Worm (Caenorhabditis elegans) whole organism, L3 larva: ENCODE results near the gene C25F9.4.

Experiments
- R02D3.7 ChIP-seq: fragments of 150-350 bp; optimal IDR thresholded peaks from 2 replicates; lab custom pipeline; 2014; ENCODE audit warnings: missing biosample characterization, missing genetic modification characterization
- ZK546.5 ChIP-seq: sonication (generic microtip); optimal IDR thresholded peaks from 2 replicates; lab custom pipeline; 2017; ENCODE audit warnings: missing biosample characterization, missing genetic modification characterization
- aly-2 ChIP-seq: fragments of 150-350 bp; optimal IDR thresholded peaks from 2 replicates; lab custom pipeline; 2014; ENCODE audit warnings: missing biosample characterization, missing genetic modification characterization
- ama-1 ChIP-seq: fragments of 150-350 bp; optimal IDR thresholded peaks from 2 replicates; lab custom pipeline; 2018
- ceh-16 ChIP-seq: sonication (generic microtip); optimal IDR thresholded peaks from 2 replicates; lab custom pipeline; 2017; ENCODE audit warnings: missing biosample characterization, missing genetic modification characterization
- ceh-82 ChIP-seq: fragments of 150-350 bp; optimal IDR thresholded peaks from 2 replicates; lab custom pipeline; 2014; ENCODE audit warnings: missing biosample characterization, missing genetic modification characterization
- ceh-9 ChIP-seq: sonication (generic microtip); optimal IDR thresholded peaks from 2 replicates; lab custom pipeline; 2018; ENCODE audit warnings: missing biosample characterization, missing genetic modification characterization
- egl-27 ChIP-seq: sonication (generic microtip); optimal IDR thresholded peaks from 4 replicates; lab custom pipeline; 2017; ENCODE audit warnings: missing biosample characterization, missing genetic modification reagents, missing genetic modification characterization
- elt-2 ChIP-seq: sonication (generic microtip); optimal IDR thresholded peaks from 2 replicates; lab custom pipeline; 2016; ENCODE audit warnings: missing genetic modification reagents, mild to moderate bottlenecking, missing genetic modification characterization, missing compliant biosample characterization
- elt-3 ChIP-seq, 3 experiments: fragments of 150-350 bp in 1 of 3; sonication (generic microtip) in 2 of 3; optimal IDR thresholded peaks; 2 replicates in 2 of 3; 4 replicates in 1 of 3; lab custom pipeline; 2014 to 2017; ENCODE audit warnings: missing biosample characterization in 3 of 3, missing genetic modification characterization in 3 of 3
- fkh-2 ChIP-seq: fragments of 150-350 bp; optimal IDR thresholded peaks from 2 replicates; lab custom pipeline; 2014; ENCODE audit warnings: missing biosample characterization, missing genetic modification reagents, missing genetic modification characterization
- fos-1 ChIP-seq: fragments of 150-350 bp; optimal IDR thresholded peaks from 2 replicates; lab custom pipeline; 2014; ENCODE audit warnings: missing biosample characterization, missing genetic modification characterization
- hmg-11 ChIP-seq: sonication (generic microtip); optimal IDR thresholded peaks from 2 replicates; lab custom pipeline; 2016; ENCODE audit warnings: missing genetic modification characterization, missing compliant biosample characterization
- lin-39 ChIP-seq: fragments of 150-350 bp; optimal IDR thresholded peaks from 2 replicates; lab custom pipeline; 2018; ENCODE audit warnings: missing biosample characterization, missing genetic modification reagents, missing genetic modification characterization
- lsy-12 ChIP-seq: sonication (generic microtip); optimal IDR thresholded peaks from 2 replicates; lab custom pipeline; 2016; ENCODE audit warnings: mild to moderate bottlenecking, missing genetic modification characterization, missing compliant biosample characterization
- mdl-1 ChIP-seq: fragments of 150-350 bp; optimal IDR thresholded peaks from 2 replicates; lab custom pipeline; 2014; ENCODE audit warnings: missing biosample characterization, missing genetic modification characterization
- mml-1 ChIP-seq: fragments of 150-350 bp; sonication (generic microtip); optimal IDR thresholded peaks from 3 replicates; lab custom pipeline; 2014; ENCODE audit warnings: missing biosample characterization, missing genetic modification characterization
- nfya-1 ChIP-seq: sonication (generic microtip); optimal IDR thresholded peaks from 2 replicates; lab custom pipeline; 2017; ENCODE audit warnings: missing genetic modification characterization, mild to moderate bottlenecking, missing compliant biosample characterization, antibody characterized with exemption, moderate library complexity; ENCODE audit not compliant: insufficient read depth
- nhr-12 ChIP-seq: fragments of 150-350 bp; optimal IDR thresholded peaks from 2 replicates; lab custom pipeline; 2014; ENCODE audit warnings: missing biosample characterization, missing genetic modification characterization
- nhr-28 ChIP-seq: fragments of 150-350 bp; optimal IDR thresholded peaks from 2 replicates; lab custom pipeline; 2014; ENCODE audit warnings: missing biosample characterization, missing genetic modification characterization
- nhr-43 ChIP-seq: sonication (generic microtip); optimal IDR thresholded peaks from 2 replicates; lab custom pipeline; 2016; ENCODE audit warnings: mild to moderate bottlenecking, missing genetic modification characterization, missing compliant biosample characterization; ENCODE audit not compliant: poor library complexity, severe bottlenecking
- nhr-67 ChIP-seq: fragments of 150-350 bp; optimal IDR thresholded peaks from 2 replicates; lab custom pipeline; 2014; ENCODE audit warnings: missing biosample characterization, missing genetic modification characterization
- nhr-77 ChIP-seq: fragments of 150-350 bp; optimal IDR thresholded peaks from 2 replicates; lab custom pipeline; 2014; ENCODE audit warnings: missing biosample characterization, missing genetic modification characterization
- pqm-1 ChIP-seq: fragments of 150-350 bp; optimal IDR thresholded peaks from 2 replicates; lab custom pipeline; 2017; ENCODE audit warnings: missing biosample characterization, missing genetic modification characterization, inconsistent platforms
- skn-1 ChIP-seq: fragments of 150-350 bp; optimal IDR thresholded peaks from 2 replicates; lab custom pipeline; 2014; ENCODE audit warnings: missing biosample characterization, missing genetic modification characterization
- snpc-4 ChIP-seq: fragments of 150-350 bp; optimal IDR thresholded peaks from 2 replicates; lab custom pipeline; 2014; ENCODE audit warnings: missing biosample characterization, missing genetic modification characterization
- tbx-2 ChIP-seq: sonication (generic microtip); optimal IDR thresholded peaks from 2 replicates; lab custom pipeline; 2016; ENCODE audit warnings: mild to moderate bottlenecking, missing genetic modification characterization, missing compliant biosample characterization
- unc-39 ChIP-seq: sonication (generic microtip); optimal IDR thresholded peaks from 4 replicates; lab custom pipeline; 2017; ENCODE audit warnings: missing biosample characterization, missing genetic modification characterization
- zag-1 ChIP-seq: fragments of 150-350 bp; optimal IDR thresholded peaks from 2 replicates; lab custom pipeline; 2014; ENCODE audit warnings: missing biosample characterization, missing genetic modification characterization
- ztf-11 ChIP-seq: fragments of 150-350 bp; optimal IDR thresholded peaks from 2 replicates; lab custom pipeline; 2014; ENCODE audit warnings: missing biosample characterization, missing genetic modification characterization

Gene C25F9.4

DNA sequence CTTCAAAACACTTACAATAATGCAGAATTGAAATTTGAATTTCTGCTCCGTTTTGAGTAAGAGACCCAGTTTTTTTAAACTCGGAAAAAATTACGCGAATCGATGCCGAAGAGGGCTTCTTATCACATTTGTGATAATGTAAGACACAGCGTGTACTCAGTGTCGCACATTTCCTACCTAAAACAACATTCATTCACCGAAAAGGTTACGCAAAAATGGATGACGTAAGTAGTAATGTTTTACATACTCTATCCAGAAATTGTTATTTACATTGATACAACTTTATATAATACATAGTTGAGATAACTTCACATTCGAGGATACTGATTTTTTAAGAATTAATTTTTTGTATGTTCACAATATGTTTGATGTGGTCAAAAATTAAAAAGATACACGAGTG lies at the start of gene C25F9.4, which contains the start of gene C25F9.9:
TSS of gene C25F9.4 (minus strand) at position 101 of the 400 bp plus-strand sequence.
TSS of gene C25F9.9 (plus strand) at position 137 of the 400 bp plus-strand sequence.
- peak; percentile 48 for TF ChIP-seq elt-2
- TF ChIP-seq lsy-12 (tag; lab: Kevin White, UChicago), result no peak

DNA sequence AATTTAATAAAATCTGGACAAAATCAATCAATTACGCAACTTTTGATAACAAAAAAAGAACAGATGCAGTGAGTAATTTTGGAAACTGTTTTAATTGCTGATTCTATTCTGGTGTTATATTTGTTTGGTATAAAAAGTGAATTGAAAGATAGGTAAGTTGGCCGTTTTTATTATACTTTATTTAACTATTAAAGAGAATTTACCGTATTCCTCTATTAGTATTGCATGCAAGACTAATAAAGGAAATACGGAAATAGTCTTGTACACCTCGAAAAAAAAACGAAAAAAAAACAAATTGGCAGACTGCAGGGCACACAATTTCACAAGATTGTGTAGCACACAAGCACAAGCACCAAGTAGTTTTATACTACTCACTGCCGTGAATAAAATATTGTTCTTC lies 46.2 kb upstream of the C25F9.4 start, which contains the start of gene Y43F8B.25:
TSS of gene Y43F8B.25 (plus strand) at position 301 of the 400 bp plus-strand sequence.
- TF ChIP-seq tbx-2 (tag; lab: Kevin White, UChicago) (no peak), skn-1 (tag; lab: Kevin White, UChicago) (no peak), hmg-11 (no peak), fkh-2 (tag; lab: Kevin White, UChicago) (no peak), zag-1 (tag; lab: Kevin White, UChicago) (no peak), ama-1 (lab: Kevin White, UChicago) (no peak), ceh-9 (tag; lab: Kevin White, UChicago) (no peak), nhr-43 (tag; lab: Kevin White, UChicago) (no peak), R02D3.7 (tag; lab: Kevin White, UChicago) (no peak), elt-2 (no peak), nhr-77 (tag; lab: Kevin White, UChicago) (no peak), fos-1 (no peak)

DNA sequence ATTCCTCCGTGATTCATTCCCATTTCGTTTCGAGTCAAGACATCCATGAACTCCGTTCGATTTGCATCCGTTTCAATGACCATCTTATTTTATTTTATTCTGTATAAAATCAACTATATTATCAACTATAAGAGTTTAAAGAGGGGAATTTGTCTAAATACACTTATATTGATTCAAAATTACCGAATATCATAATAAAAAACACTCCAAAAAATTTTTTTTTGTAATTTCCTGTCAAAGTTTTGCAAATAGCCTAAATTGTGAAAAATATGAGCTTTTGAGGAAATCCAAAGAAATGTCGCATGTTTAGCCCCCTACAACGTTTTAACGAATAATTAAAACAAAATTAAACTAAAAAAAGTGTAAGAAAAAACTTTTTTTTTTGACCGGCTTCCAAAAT lies 45.6 kb upstream of the C25F9.4 start, which contains the start of gene Y43F8B.15:
TSS of gene Y43F8B.15 (minus strand) at position 101 of the 400 bp plus-strand sequence.
- no peak for TF ChIP-seq nhr-12
- no peak for TF ChIP-seq tbx-2 (tag; lab: Kevin White, UChicago)
- no peak for TF ChIP-seq ZK546.5 (tag; lab: Kevin White, UChicago)
- TF ChIP-seq mdl-1, result no peak
- no peak for TF ChIP-seq ceh-16 (tag; lab: Kevin White, UChicago)
- no peak for TF ChIP-seq mml-1 (tag; lab: Kevin White, UChicago)
- no peak for TF ChIP-seq lsy-12 (tag; lab: Kevin White, UChicago)
- TF ChIP-seq nfya-1 (tag; lab: Kevin White, UChicago), result no peak
- no peak for TF ChIP-seq elt-3 (tag; optimal IDR thresholded peaks at IDR 0.05; lab: Kevin White, UChicago)
- no peak for TF ChIP-seq R02D3.7 (tag; lab: Kevin White, UChicago)
- no peak for TF ChIP-seq skn-1 (tag; lab: Kevin White, UChicago)
- TF ChIP-seq lin-39 (tag; lab: Kevin White, UChicago), result no peak
- no peak for TF ChIP-seq egl-27 (tag; lab: Kevin White, UChicago)
- no peak for TF ChIP-seq unc-39 (tag; lab: Kevin White, UChicago)
- TF ChIP-seq fos-1, result no peak
- TF ChIP-seq, all 47 proteins: peak for 0

DNA sequence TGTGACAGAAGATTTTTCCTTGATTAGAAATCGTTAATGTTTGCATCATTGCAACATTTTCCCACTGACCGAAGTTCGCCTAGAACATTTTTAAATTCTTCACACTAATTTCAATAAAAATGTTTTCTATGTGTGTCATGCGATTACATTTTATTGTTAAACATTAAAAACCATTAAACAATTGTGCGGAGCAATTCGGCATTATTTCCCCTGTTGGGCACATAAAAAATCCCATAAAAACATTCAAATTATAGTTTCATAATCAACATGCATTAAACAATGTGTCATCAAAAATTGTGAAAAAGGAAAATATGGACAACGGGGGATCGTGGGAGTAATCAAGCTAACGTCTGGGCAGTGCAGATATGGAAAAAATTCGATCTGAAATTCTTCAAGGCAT lies 43.1 kb upstream of the C25F9.4 start:
- TF ChIP-seq elt-2 (peak; percentile 56), pqm-1 (peak; percentile 8)

DNA sequence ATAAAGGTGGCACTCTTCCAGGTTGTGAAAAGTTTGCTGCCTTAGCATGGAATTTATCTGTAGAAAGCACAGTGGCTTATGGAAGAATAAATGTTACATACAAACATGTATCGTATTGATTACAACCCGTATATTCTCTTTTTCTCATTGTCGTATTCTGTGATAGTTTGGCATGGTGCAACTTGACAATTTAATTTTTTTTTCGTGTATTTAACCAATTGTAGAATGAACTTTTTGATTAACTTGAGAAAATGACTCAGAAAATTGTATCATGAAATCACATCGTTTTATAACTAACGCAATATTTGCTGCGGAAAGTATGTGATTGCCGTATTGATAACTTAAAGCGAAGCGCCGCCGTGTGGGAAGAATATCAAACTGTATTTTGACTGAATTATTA lies 40.7 kb upstream of the C25F9.4 start, which contains the start of gene Y43F8B.24:
TSS of gene Y43F8B.24 (plus strand) at position 301 of the 400 bp plus-strand sequence.
- TF ChIP-seq skn-1 (tag; lab: Kevin White, UChicago), result no peak
- no peak for TF ChIP-seq zag-1 (tag; lab: Kevin White, UChicago)
- no peak for TF ChIP-seq nhr-28 (tag; lab: Kevin White, UChicago)
- no peak for TF ChIP-seq aly-2 (tag; lab: Kevin White, UChicago)
- peak; percentile 14 for TF ChIP-seq elt-2

DNA sequence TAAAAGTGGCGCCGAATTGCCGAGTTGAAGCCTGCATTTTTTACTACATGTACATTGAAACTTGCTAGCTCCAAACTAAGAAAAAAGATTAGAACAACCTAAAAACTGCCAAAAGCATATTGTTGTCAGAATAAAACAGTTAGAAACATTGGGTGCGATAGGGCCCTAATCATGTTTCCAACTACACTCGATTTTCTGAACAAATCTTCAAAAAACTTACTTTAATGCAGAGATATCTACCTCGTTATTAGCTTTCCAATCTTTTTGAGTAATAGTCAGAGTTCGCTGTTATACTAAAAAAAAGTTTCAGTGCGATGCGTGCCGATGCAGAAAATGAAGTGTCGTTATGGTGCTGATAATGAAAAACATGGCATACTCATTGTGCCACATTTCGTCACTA lies 39.3 kb upstream of the C25F9.4 start, which contains the start of the genes Y43F8B.13 and Y43F8B.14:
TSS of gene Y43F8B.13 (plus strand) at position 301 of the 400 bp plus-strand sequence.
TSS of gene Y43F8B.14 (minus strand) at position 322 of the 400 bp plus-strand sequence.
- no peak for TF ChIP-seq aly-2 (tag; lab: Kevin White, UChicago)
- TF ChIP-seq elt-2, result peak; percentile 4
- TF ChIP-seq, all 47 proteins: peak for 1

DNA sequence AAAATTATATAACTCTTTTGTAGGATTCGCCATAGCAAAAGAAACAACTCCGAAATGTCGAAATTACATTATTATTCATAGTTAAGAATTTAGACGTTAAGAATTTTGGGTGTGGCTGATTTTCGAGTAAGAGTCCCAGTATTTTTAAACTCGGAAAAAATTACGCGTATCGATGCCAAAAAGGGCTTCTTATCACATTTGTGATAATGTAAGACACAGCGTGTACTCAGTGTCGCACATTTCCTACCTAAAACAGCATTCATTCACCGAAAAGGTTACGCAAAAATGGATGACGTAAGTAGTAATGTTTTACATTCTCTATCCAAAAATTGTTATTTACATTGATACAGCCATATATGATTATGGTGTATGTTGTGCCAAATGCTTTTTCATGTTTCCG lies 33.2 kb upstream of the C25F9.4 start, which contains the start of gene M04C3.5:
TSS of gene M04C3.5 (plus strand) at position 190 of the 400 bp plus-strand sequence.
- TF ChIP-seq pqm-1, result peak; percentile 14
- peak; percentile 67 for TF ChIP-seq elt-2
- TF ChIP-seq aly-2 (tag; lab: Kevin White, UChicago), result no peak

DNA sequence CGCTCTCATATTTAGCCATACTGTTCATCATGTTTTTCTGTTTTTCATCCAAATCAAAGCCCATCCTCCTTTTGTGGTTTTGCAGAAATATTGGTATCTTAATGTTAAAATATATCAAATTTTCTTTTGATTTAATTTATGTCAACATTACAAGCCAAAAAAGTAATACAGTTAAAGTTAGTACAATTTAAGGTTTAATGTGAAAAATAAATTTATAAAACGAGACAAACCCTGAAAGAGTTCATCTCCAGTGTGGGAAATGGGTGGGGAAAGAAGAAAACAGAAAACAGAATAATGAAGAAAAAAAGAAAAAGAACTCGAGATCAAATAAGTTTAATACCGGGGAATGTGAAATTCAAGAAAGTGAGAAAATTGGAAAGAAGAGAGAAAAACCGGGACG lies 32.4 kb upstream of the C25F9.4 start, which contains the start of gene M04C3.2:
TSS of gene M04C3.2 (minus strand) at position 101 of the 400 bp plus-strand sequence.
- TF ChIP-seq nhr-67 (tag; lab: Kevin White, UChicago), result no peak
- TF ChIP-seq snpc-4 (tag; lab: Kevin White, UChicago), result no peak
- TF ChIP-seq zag-1 (tag; lab: Kevin White, UChicago), result no peak
- TF ChIP-seq lin-39 (tag; lab: Kevin White, UChicago), result no peak
- TF ChIP-seq ztf-11 (tag; lab: Kevin White, UChicago), result no peak
- no peak for TF ChIP-seq ceh-82 (tag; lab: Kevin White, UChicago)
